Worm (Caenorhabditis elegans) whole organism, mixed stage, embryonic: ENCODE results near the gene del-5.

Experiments used
- ham-2 ChIP-seq: fragments of 200-800 bp; sonication (Bioruptor generic); optimal IDR thresholded peaks from 2 replicates; lab custom pipeline; 2018; ENCODE audit warnings: mild to moderate bottlenecking, missing genetic modification characterization, missing compliant biosample characterization
- nhr-237 ChIP-seq: fragments of 150-350 bp; optimal IDR thresholded peaks from 2 replicates; lab custom pipeline; 2014; ENCODE audit warnings: missing biosample characterization, missing genetic modification characterization
- nhr-76 ChIP-seq: sonication (generic microtip); optimal IDR thresholded peaks from 2 replicates; lab custom pipeline; 2017; ENCODE audit warnings: missing biosample characterization, missing genetic modification characterization
- sem-2 ChIP-seq: fragments of 200-800 bp; sonication (Bioruptor generic); optimal IDR thresholded peaks from 2 replicates; lab custom pipeline; 2018; ENCODE audit warnings: mild to moderate bottlenecking, missing genetic modification characterization, missing compliant biosample characterization
- unc-120 ChIP-seq: sonication (generic microtip); optimal IDR thresholded peaks from 2 replicates; lab custom pipeline; 2017; ENCODE audit warnings: missing genetic modification characterization, missing compliant biosample characterization; ENCODE audit not compliant: poor library complexity, severe bottlenecking
- unc-39 ChIP-seq: fragments of 150-350 bp; optimal IDR thresholded peaks from 2 replicates; lab custom pipeline; 2014; ENCODE audit warnings: missing biosample characterization, missing genetic modification characterization
- ztf-11 ChIP-seq: fragments of 150-350 bp; optimal IDR thresholded peaks from 2 replicates; lab custom pipeline; 2014; ENCODE audit warnings: missing biosample characterization, missing genetic modification characterization

- TF ChIP-seq sem-2 (no peak), unc-39 (tag; lab: Kevin White, UChicago) (no peak), ztf-11 (no peak), nhr-76 (no peak), unc-120 (tag; lab: Kevin White, UChicago) (no peak), nhr-237 (no peak), ham-2 (no peak)
These were observed 42.5 kb downstream of the del-5 start for ce11 chrX:10965508-10965907.
